Worm (Caenorhabditis elegans) whole organism, L2 larva: ENCODE measurements around the gene ppm-2.
A peak's percentile ranks its signal among the peaks of the same experiment; 100 is the strongest.

Experiments used
- C34F6.9 ChIP-seq: fragments of 150-350 bp; optimal IDR thresholded peaks from 2 replicates; lab custom pipeline; 2014; ENCODE audit warnings: missing biosample characterization, missing genetic modification characterization
- F13H6.1 ChIP-seq: sonication (generic microtip); optimal IDR thresholded peaks from 2 replicates; lab custom pipeline; 2016; ENCODE audit warnings: missing genetic modification characterization, missing compliant biosample characterization
- Y55F3AM.14 ChIP-seq: fragments of 200-800 bp; sonication (Bioruptor generic); optimal IDR thresholded peaks from 2 replicates; lab custom pipeline; 2018; ENCODE audit warnings: mild to moderate bottlenecking, missing genetic modification characterization, missing compliant biosample characterization
- ZK546.5 ChIP-seq: sonication (generic microtip); optimal IDR thresholded peaks from 2 replicates; lab custom pipeline; 2017; ENCODE audit warnings: missing biosample characterization, missing genetic modification characterization
- alr-1 ChIP-seq: fragments of 150-350 bp; optimal IDR thresholded peaks from 2 replicates; lab custom pipeline; 2014; ENCODE audit warnings: missing biosample characterization, missing genetic modification characterization
- aly-2 ChIP-seq: fragments of 150-350 bp; optimal IDR thresholded peaks from 2 replicates; lab custom pipeline; 2014; ENCODE audit warnings: missing biosample characterization, missing genetic modification characterization
- ama-1 ChIP-seq: fragments of 150-350 bp; optimal IDR thresholded peaks from 2 replicates; lab custom pipeline; 2018; ENCODE audit warnings: inconsistent platforms
- ceh-16 ChIP-seq: fragments of 150-350 bp; optimal IDR thresholded peaks from 2 replicates; lab custom pipeline; 2014; ENCODE audit warnings: missing biosample characterization, missing genetic modification characterization
- ceh-82 ChIP-seq: fragments of 150-350 bp; optimal IDR thresholded peaks from 2 replicates; lab custom pipeline; 2014; ENCODE audit warnings: missing biosample characterization, missing genetic modification characterization
- crh-2 ChIP-seq: sonication (generic microtip); optimal IDR thresholded peaks from 2 replicates; lab custom pipeline; 2017; ENCODE audit warnings: missing biosample characterization, missing genetic modification characterization
- dmd-4 ChIP-seq: sonication (generic microtip); optimal IDR thresholded peaks from 2 replicates; lab custom pipeline; 2017; ENCODE audit warnings: missing biosample characterization, missing genetic modification characterization
- egl-27 ChIP-seq: sonication (generic microtip); optimal IDR thresholded peaks from 3 replicates; lab custom pipeline; 2017; ENCODE audit warnings: missing biosample characterization, missing genetic modification reagents, missing genetic modification characterization
- elt-3 ChIP-seq: sonication (generic microtip); optimal IDR thresholded peaks from 2 replicates; lab custom pipeline; 2017; ENCODE audit warnings: missing biosample characterization, missing genetic modification characterization
- fos-1 ChIP-seq: fragments of 150-350 bp; optimal IDR thresholded peaks from 2 replicates; lab custom pipeline; 2014; ENCODE audit warnings: missing biosample characterization, missing genetic modification characterization
- gmeb-1 ChIP-seq: fragments of 150-350 bp; optimal IDR thresholded peaks from 2 replicates; lab custom pipeline; 2014; ENCODE audit warnings: missing biosample characterization, missing genetic modification characterization
- lin-11 ChIP-seq: fragments of 150-350 bp; sonication (generic microtip); optimal IDR thresholded peaks from 2 replicates; lab custom pipeline; 2014; ENCODE audit warnings: missing biosample characterization, missing genetic modification characterization, inconsistent platforms, mixed read lengths
- lin-13 ChIP-seq: fragments of 150-350 bp; optimal IDR thresholded peaks from 2 replicates; lab custom pipeline; 2014; ENCODE audit warnings: missing biosample characterization, missing genetic modification reagents, missing genetic modification characterization
- lin-39 ChIP-seq: fragments of 150-350 bp; optimal IDR thresholded peaks from 2 replicates; lab custom pipeline; 2014; ENCODE audit warnings: missing biosample characterization, missing genetic modification reagents, missing genetic modification characterization
- lsy-2 ChIP-seq, 2 experiments: fragments of 150-350 bp in 1 of 2; sonication (generic microtip) in 1 of 2; optimal IDR thresholded peaks; 2 replicates each; lab custom pipeline; 2014 to 2017; ENCODE audit warnings: missing biosample characterization in 2 of 2, missing genetic modification characterization in 2 of 2
- mab-5 ChIP-seq: fragments of 150-350 bp; optimal IDR thresholded peaks from 2 replicates; lab custom pipeline; 2014; ENCODE audit warnings: missing biosample characterization, missing genetic modification characterization
- mbf-1 ChIP-seq: sonication (generic microtip); optimal IDR thresholded peaks from 2 replicates; lab custom pipeline; 2017; ENCODE audit warnings: missing biosample characterization, missing genetic modification characterization
- mdl-1 ChIP-seq, 2 experiments: fragments of 150-350 bp in 1 of 2; sonication (generic microtip) in 1 of 2; optimal IDR thresholded peaks; 2 replicates each; lab custom pipeline; 2017; ENCODE audit warnings: missing biosample characterization in 2 of 2, missing genetic modification characterization in 2 of 2
- nhr-10 ChIP-seq: sonication (generic microtip); optimal IDR thresholded peaks from 2 replicates; lab custom pipeline; 2017; ENCODE audit warnings: missing biosample characterization, missing genetic modification characterization
- nhr-11 ChIP-seq: fragments of 150-350 bp; optimal IDR thresholded peaks from 2 replicates; lab custom pipeline; 2014; ENCODE audit warnings: missing biosample characterization, missing genetic modification characterization
- nhr-12 ChIP-seq: fragments of 150-350 bp; optimal IDR thresholded peaks from 2 replicates; lab custom pipeline; 2014; ENCODE audit warnings: missing biosample characterization, missing genetic modification characterization
- nhr-129 ChIP-seq: fragments of 150-350 bp; optimal IDR thresholded peaks from 2 replicates; lab custom pipeline; 2014; ENCODE audit warnings: missing biosample characterization, missing genetic modification characterization
- nhr-21 ChIP-seq: fragments of 150-350 bp; optimal IDR thresholded peaks from 2 replicates; lab custom pipeline; 2014; ENCODE audit warnings: missing biosample characterization, missing genetic modification characterization
- nhr-23 ChIP-seq: fragments of 150-350 bp; optimal IDR thresholded peaks from 2 replicates; lab custom pipeline; 2014; ENCODE audit warnings: missing biosample characterization, missing genetic modification reagents, missing genetic modification characterization
- nhr-25 ChIP-seq: fragments of 150-350 bp; sonication (generic microtip); optimal IDR thresholded peaks from 3 replicates; lab custom pipeline; 2014; ENCODE audit warnings: missing biosample characterization, missing genetic modification characterization
- nhr-6 ChIP-seq: fragments of 150-350 bp; optimal IDR thresholded peaks from 2 replicates; lab custom pipeline; 2014; ENCODE audit warnings: missing biosample characterization, missing genetic modification characterization
- nhr-77 ChIP-seq: fragments of 150-350 bp; optimal IDR thresholded peaks from 2 replicates; lab custom pipeline; 2014; ENCODE audit warnings: missing biosample characterization, missing genetic modification characterization
- sem-4 ChIP-seq: fragments of 150-350 bp; optimal IDR thresholded peaks from 2 replicates; lab custom pipeline; 2014; ENCODE audit warnings: missing biosample characterization, missing genetic modification reagents, missing genetic modification characterization
- skn-1 ChIP-seq: sonication (generic microtip); optimal IDR thresholded peaks from 2 replicates; lab custom pipeline; 2017; ENCODE audit warnings: missing biosample characterization, missing genetic modification characterization
- sma-3 ChIP-seq: sonication (generic microtip); optimal IDR thresholded peaks from 2 replicates; lab custom pipeline; 2016; ENCODE audit warnings: missing genetic modification reagents, missing genetic modification characterization, missing compliant biosample characterization
- sma-9 ChIP-seq, 2 experiments: fragments of 150-350 bp in 1 of 2; sonication (generic microtip) in 1 of 2; optimal IDR thresholded peaks; 2 replicates each; lab custom pipeline; 2014 to 2016; ENCODE audit warnings: missing genetic modification characterization in 2 of 2, mild to moderate bottlenecking in 1 of 2, missing biosample characterization in 1 of 2, missing compliant biosample characterization in 1 of 2, missing genetic modification reagents in 1 of 2, moderate library complexity in 1 of 2
- snpc-4 ChIP-seq: fragments of 150-350 bp; optimal IDR thresholded peaks from 2 replicates; lab custom pipeline; 2014; ENCODE audit warnings: missing biosample characterization, missing genetic modification characterization
- unc-39 ChIP-seq: fragments of 150-350 bp; optimal IDR thresholded peaks from 2 replicates; lab custom pipeline; 2014; ENCODE audit warnings: missing biosample characterization, missing genetic modification characterization
- unc-55 ChIP-seq: fragments of 150-350 bp; sonication (generic microtip); optimal IDR thresholded peaks from 3 replicates; lab custom pipeline; 2014; ENCODE audit warnings: missing biosample characterization, missing genetic modification reagents, missing genetic modification characterization
- unc-62 ChIP-seq: fragments of 150-350 bp; optimal IDR thresholded peaks from 2 replicates; lab custom pipeline; 2014; ENCODE audit warnings: missing biosample characterization, missing genetic modification reagents, missing genetic modification characterization
- zag-1 ChIP-seq: fragments of 150-350 bp; optimal IDR thresholded peaks from 2 replicates; lab custom pipeline; 2014; ENCODE audit warnings: missing biosample characterization, missing genetic modification characterization
- ztf-1 ChIP-seq: fragments of 200-800 bp; sonication (Bioruptor generic); conservative IDR thresholded peaks from 2 replicates; pipeline ENCODE4 v1.3.6; 2022; ENCODE audit warnings: missing genetic modification characterization, missing compliant biosample characterization
- ztf-11 ChIP-seq: sonication (generic microtip); optimal IDR thresholded peaks from 2 replicates; lab custom pipeline; 2017; ENCODE audit warnings: missing biosample characterization, missing genetic modification characterization
- ztf-4 ChIP-seq: fragments of 150-350 bp; optimal IDR thresholded peaks from 2 replicates; lab custom pipeline; 2014; ENCODE audit warnings: missing biosample characterization, missing genetic modification characterization

Gene ppm-2

DNA sequence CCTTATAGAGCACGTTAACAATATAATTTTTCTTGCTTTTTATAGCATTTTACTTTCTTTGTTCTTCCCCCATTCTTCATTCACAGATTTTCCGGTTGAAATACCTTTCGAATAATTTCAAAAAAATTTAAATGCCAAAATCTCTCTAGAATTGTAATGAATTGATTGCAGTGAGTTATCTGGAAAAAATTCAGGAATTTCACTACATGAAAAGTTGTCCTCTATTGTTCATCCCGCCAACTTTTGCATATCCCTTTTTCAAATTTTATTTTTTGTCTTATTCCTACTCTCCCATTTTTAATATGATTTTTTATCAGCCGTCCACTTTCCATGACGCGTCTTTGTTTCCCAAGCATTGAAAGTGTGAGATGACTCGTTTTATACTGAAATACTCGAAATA, 3.1 kb downstream of the ppm-2 start:
- TF ChIP-seq gmeb-1 (tag; lab: Kevin White, UChicago) (no peak), nhr-11 (no peak), aly-2 (tag; lab: Kevin White, UChicago) (no peak), unc-62 (GFP tag; lab: Kevin White, UChicago) (no peak), nhr-25 (no peak), ztf-11 (tag; lab: Kevin White, UChicago) (no peak), sma-3 (no peak), egl-27 (tag; lab: Kevin White, UChicago) (no peak), zag-1 (no peak), ceh-16 (no peak), ZK546.5 (tag; lab: Kevin White, UChicago) (no peak), nhr-77 (tag; lab: Kevin White, UChicago) (no peak), C34F6.9 (tag; lab: Kevin White, UChicago) (no peak), snpc-4 (tag; lab: Kevin White, UChicago) (no peak), Y55F3AM.14 (no peak), sem-4 (tag; lab: Kevin White, UChicago) (no peak), ztf-4 (tag; lab: Kevin White, UChicago) (no peak), skn-1 (no peak)

DNA sequence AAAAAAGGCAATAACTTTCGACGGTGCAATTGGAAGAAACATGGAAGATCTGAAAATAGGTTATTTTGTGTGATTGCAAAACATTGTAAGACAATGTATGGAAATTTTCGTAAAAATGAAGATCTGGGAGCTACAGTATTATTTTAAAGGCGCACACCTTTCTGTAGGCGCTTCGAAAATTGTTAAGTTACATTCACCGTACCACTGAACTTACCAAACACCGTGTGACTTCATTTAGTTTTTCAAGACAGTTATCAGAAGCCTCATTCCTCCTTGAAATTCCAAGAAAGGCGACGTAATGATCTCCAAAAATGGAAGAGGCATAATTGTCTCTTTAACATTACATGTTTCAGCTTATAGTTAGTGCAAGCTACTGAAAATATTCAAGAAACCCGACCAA, 3.6 kb downstream of the ppm-2 start:
- TF ChIP-seq alr-1 (tag; lab: Kevin White, UChicago) (no peak), ztf-4 (tag; lab: Kevin White, UChicago) (peak; percentile 17)

DNA sequence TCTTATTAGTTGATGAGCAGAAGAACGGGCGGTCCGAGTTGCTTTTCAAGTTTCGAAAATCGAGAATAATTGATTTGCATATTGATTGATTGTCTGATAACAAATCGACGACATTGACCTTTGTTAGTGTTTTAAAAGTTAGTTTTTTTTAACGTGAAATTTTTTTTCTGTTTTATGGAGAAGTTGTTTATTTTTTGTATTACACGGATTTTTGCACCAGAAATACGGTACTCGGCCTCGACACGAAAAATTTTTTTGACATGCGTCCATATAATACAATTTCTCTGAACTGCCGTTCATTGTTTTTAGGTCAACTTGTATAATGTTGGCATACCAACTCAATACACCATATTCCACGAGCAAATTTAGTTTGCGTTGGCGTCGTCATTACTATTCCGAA, 5.1 kb downstream of the ppm-2 start, which contains the start of gene T23F11.2:
TSS of gene T23F11.2 (minus strand) at position 101 of the 400 bp plus-strand sequence.
- no peak for TF ChIP-seq ZK546.5 (tag; lab: Kevin White, UChicago)
- TF ChIP-seq fos-1 = no peak
- TF ChIP-seq elt-3 = no peak
- TF ChIP-seq crh-2 = no peak
- TF ChIP-seq nhr-6 = no peak
- no peak for TF ChIP-seq mbf-1 (tag; lab: Kevin White, UChicago)
- no peak for TF ChIP-seq mab-5
- TF ChIP-seq dmd-4 = no peak
- no peak for TF ChIP-seq aly-2 (tag; lab: Kevin White, UChicago)
- TF ChIP-seq unc-62 (GFP tag; lab: Kevin White, UChicago) = no peak
- TF ChIP-seq ama-1 (lab: Kevin White, UChicago) = no peak
- no peak for TF ChIP-seq lsy-2 (tag; optimal IDR thresholded peaks at IDR 0.05; lab: Kevin White, UChicago)
- no peak for TF ChIP-seq ztf-11 (tag; lab: Kevin White, UChicago)
- TF ChIP-seq nhr-129 = no peak
- no peak for TF ChIP-seq ceh-16
- TF ChIP-seq nhr-11 = no peak
- TF ChIP-seq sma-9 (GFP tag; optimal IDR thresholded peaks at IDR 0.05; lab: Kevin White, UChicago) = no peak
- no peak for TF ChIP-seq sma-9 (tag; optimal IDR thresholded peaks at IDR 0.05; lab: Kevin White, UChicago)
- no peak for TF ChIP-seq unc-55 (GFP tag; lab: Kevin White, UChicago)

DNA sequence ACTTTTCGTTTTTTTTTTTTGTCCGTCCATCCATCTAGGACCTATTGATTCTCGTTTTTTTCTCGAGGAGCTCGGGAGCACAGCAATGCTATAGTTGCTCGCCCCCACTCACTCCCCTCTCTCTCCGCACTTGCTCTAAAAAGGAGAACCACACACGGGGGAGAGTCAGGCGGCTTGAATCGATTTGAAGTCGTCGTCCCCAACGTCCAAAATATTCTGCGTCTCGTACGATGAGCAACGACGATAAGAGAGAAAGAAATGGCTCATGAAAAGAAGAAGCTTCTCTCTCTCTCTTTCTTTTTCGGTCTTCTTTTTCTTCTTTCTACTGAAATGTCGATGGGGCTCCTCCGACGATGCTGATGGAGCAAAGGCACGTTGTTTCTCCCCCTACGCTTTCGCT, 6.1 kb downstream of the ppm-2 start:
- no peak for TF ChIP-seq lin-39 (tag; lab: Kevin White, UChicago)
- no peak for TF ChIP-seq nhr-25
- no peak for TF ChIP-seq skn-1
- TF ChIP-seq F13H6.1 (tag; lab: Kevin White, UChicago) = peak; percentile 63
- TF ChIP-seq ama-1 (lab: Kevin White, UChicago) = no peak
- TF ChIP-seq nhr-6 = no peak
- TF ChIP-seq ztf-11 (tag; lab: Kevin White, UChicago) = no peak
- TF ChIP-seq elt-3 = no peak
- TF ChIP-seq nhr-12 (tag; lab: Kevin White, UChicago) = no peak
- TF ChIP-seq ztf-1 (GFP tag; lab: Robert Waterston, UW) = no peak
- no peak for TF ChIP-seq unc-39 (tag; lab: Kevin White, UChicago)
- peak; percentile 83 for TF ChIP-seq C34F6.9 (tag; lab: Kevin White, UChicago)
- no peak for TF ChIP-seq nhr-21
- TF ChIP-seq mab-5 = peak; percentile 40
- peak; percentile 45 for TF ChIP-seq egl-27 (tag; lab: Kevin White, UChicago)
- TF ChIP-seq ceh-82 (tag; lab: Kevin White, UChicago) = no peak
- peak; percentile 69 for TF ChIP-seq Y55F3AM.14
- TF ChIP-seq zag-1 = peak; percentile 88
- peak; percentile 55 to 70 for TF ChIP-seq lsy-2 (tag; optimal IDR thresholded peaks at IDR 0.05; lab: Kevin White, UChicago)
- TF ChIP-seq nhr-77 (tag; lab: Kevin White, UChicago) = no peak
- peak; percentile 72 for TF ChIP-seq crh-2
- TF ChIP-seq sma-9 (GFP tag; optimal IDR thresholded peaks at IDR 0.05; lab: Kevin White, UChicago) = peak; percentile 35
- TF ChIP-seq sma-9 (tag; optimal IDR thresholded peaks at IDR 0.05; lab: Kevin White, UChicago) = no peak
- no peak for TF ChIP-seq unc-62 (GFP tag; lab: Kevin White, UChicago)
- TF ChIP-seq sem-4 (tag; lab: Kevin White, UChicago) = peak; percentile 42
- TF ChIP-seq sma-3 = no peak
- no peak for TF ChIP-seq nhr-23
- TF ChIP-seq nhr-129 = peak; percentile 68
- peak in 1 of 2 experiments; percentile 32 for TF ChIP-seq mdl-1 (tag; optimal IDR thresholded peaks at IDR 0.05; lab: Kevin White, UChicago)
- no peak for TF ChIP-seq alr-1 (tag; lab: Kevin White, UChicago)
- TF ChIP-seq ztf-4 (tag; lab: Kevin White, UChicago) = no peak
- TF ChIP-seq ceh-16 = no peak
- TF ChIP-seq mbf-1 (tag; lab: Kevin White, UChicago) = no peak
- TF ChIP-seq nhr-10 (tag; lab: Kevin White, UChicago) = no peak
- TF ChIP-seq fos-1 = no peak
- peak; percentile 70 for TF ChIP-seq lin-11
- no peak for TF ChIP-seq dmd-4
- TF ChIP-seq ZK546.5 (tag; lab: Kevin White, UChicago) = no peak
- peak; percentile 36 for TF ChIP-seq lin-13
- TF ChIP-seq nhr-11 = no peak
